Worm (Caenorhabditis elegans): ENCODE results near the gene srz-20.
"Not testable (repeated sequence)": the region's sequence is repeated elsewhere in the genome, so short reads cannot be mapped to it uniquely, and the experiment has no call there.

srz-20 gene

DNA sequence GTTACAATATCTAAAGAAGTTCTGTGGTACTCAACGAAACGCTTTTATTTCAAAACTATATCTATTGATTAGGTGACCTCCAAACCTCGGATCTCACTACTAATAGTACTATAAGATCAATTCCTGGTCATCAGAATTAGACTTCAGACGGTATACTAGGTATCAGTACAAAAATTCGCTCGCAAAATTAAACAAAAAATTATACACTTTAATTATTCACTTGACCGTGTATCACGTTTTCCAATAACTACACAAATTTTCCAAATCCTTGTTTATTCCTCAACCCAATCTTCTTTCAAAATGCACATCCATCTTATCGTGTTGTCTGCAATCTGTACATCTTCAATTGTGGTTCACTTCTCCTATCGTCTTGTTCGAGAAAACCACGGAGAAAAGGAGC lies 2.8 kb downstream of the srz-20 start, which contains the start of gene F56D6.23:
Gene F56D6.23, plus strand, starts transcription at position 301 of the 400 bp plus-strand sequence.
- TF ChIP-seq zip-8 (tag; optimal IDR thresholded peaks at IDR 0.05) (no peak), mab-5 (tag; optimal IDR thresholded peaks at IDR 0.05) (no peak), elt-3 (tag; optimal IDR thresholded peaks at IDR 0.05) (no peak), flh-1 (GFP tag; optimal IDR thresholded peaks at IDR 0.05) (no peak), cnd-1 (tag; optimal IDR thresholded peaks at IDR 0.05) (no peak), drap-1 (GFP tag; optimal IDR thresholded peaks at IDR 0.05) (no peak), mls-2 (tag; optimal IDR thresholded peaks at IDR 0.05) (no peak), lin-13 (tag; optimal IDR thresholded peaks at IDR 0.05) (no peak), sptf-1 (tag; optimal IDR thresholded peaks at IDR 0.05) (no peak), nhr-76 (tag; optimal IDR thresholded peaks at IDR 0.05) (no peak), tbx-8 (GFP tag; optimal IDR thresholded peaks at IDR 0.05) (no peak), elt-1 (tag; optimal IDR thresholded peaks at IDR 0.05; ENCODE audit: borderline replicate concordance, insufficient read depth) (no peak), nhr-28 (tag; optimal IDR thresholded peaks at IDR 0.05) (no peak), snpc-4 (tag; optimal IDR thresholded peaks at IDR 0.05) (no peak), unc-62 (GFP tag; optimal IDR thresholded peaks at IDR 0.05) (no peak)

DNA sequence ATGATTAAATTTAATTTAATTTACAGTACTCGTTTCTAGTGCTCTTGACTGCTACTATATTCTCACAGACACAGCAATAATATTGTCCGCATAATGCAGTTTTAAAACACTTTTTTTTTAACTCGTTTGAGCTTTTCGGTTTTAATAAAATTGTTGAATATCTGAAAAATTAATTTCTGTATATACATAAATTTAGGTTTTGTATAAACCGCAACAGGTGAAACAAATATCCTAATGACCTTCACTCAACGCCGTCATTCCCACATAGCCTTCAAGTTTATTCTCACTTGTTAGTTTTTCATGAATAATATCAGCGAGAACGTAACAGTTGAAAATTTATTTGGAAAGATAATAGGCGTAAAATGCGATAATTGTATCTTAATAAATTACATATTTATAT lies 4.1 kb downstream of the srz-20 start, which contains the start of gene srz-19:
Gene srz-19, plus strand, starts transcription at position 301 of the 400 bp plus-strand sequence.
- TF ChIP-seq hlh-1 (tag; optimal IDR thresholded peaks at IDR 0.05) (no peak), elt-1 (tag; optimal IDR thresholded peaks at IDR 0.05; ENCODE audit: borderline replicate concordance, insufficient read depth) (no peak), sem-2 (GFP tag; optimal IDR thresholded peaks at IDR 0.05) (no peak), ceh-43 (GFP tag; optimal IDR thresholded peaks at IDR 0.05) (no peak), cnd-1 (tag; optimal IDR thresholded peaks at IDR 0.05) (no peak), ham-2 (GFP tag; optimal IDR thresholded peaks at IDR 0.05) (no peak), nhr-12 (tag; optimal IDR thresholded peaks at IDR 0.05) (no peak), ceh-83 (GFP tag; optimal IDR thresholded peaks at IDR 0.05) (no peak), mls-2 (tag; optimal IDR thresholded peaks at IDR 0.05) (no peak), nhr-76 (tag; optimal IDR thresholded peaks at IDR 0.05) (no peak), snpc-4 (tag; optimal IDR thresholded peaks at IDR 0.05) (no peak), pha-4 (tag; optimal IDR thresholded peaks at IDR 0.05) (no peak), nhr-237 (tag; optimal IDR thresholded peaks at IDR 0.05) (no peak), nhr-28 (tag; optimal IDR thresholded peaks at IDR 0.05) (no peak), lsy-2 (tag; optimal IDR thresholded peaks at IDR 0.05) (no peak), ztf-11 (tag; optimal IDR thresholded peaks at IDR 0.05) (no peak), mep-1 (tag; optimal IDR thresholded peaks at IDR 0.05) (no peak), mab-5 (tag; optimal IDR thresholded peaks at IDR 0.05) (no peak), unc-120 (tag; optimal IDR thresholded peaks at IDR 0.05; ENCODE audit: poor library complexity, severe bottlenecking) (no peak), tbx-8 (GFP tag; optimal IDR thresholded peaks at IDR 0.05) (no peak)

DNA sequence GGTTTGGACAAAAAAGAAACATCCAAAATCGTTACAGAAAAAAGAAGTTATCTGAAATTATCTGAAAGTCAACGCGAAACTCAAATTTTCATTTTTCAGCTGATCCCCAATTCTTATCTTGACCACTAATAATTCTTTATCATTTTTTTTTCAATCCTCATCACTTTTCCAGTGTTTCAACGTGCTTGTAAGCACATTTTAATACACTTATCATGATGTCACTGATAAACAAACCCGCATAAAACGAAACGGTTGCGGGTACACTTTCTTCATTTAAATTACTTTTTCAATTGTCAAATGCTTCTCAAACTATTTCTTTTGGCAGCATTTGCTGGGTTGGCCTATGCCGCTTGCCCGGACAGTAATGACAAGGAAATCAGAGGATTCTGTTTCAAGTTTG lies 6.5 kb downstream of the srz-20 start, which contains the start of gene clec-67:
Gene clec-67, plus strand, starts transcription at position 268 of the 400 bp plus-strand sequence.
- no peak for TF ChIP-seq bed-3 (GFP tag; optimal IDR thresholded peaks at IDR 0.05)
- no peak for TF ChIP-seq pha-4 (tag; optimal IDR thresholded peaks at IDR 0.05)
- no peak for TF ChIP-seq ham-2 (GFP tag; optimal IDR thresholded peaks at IDR 0.05)
- no peak for TF ChIP-seq sptf-1 (tag; optimal IDR thresholded peaks at IDR 0.05)
- TF ChIP-seq nhr-237 (tag; optimal IDR thresholded peaks at IDR 0.05) = no peak
- TF ChIP-seq unc-39 (tag; optimal IDR thresholded peaks at IDR 0.05) = no peak
- no peak for TF ChIP-seq hlh-1 (tag; optimal IDR thresholded peaks at IDR 0.05)
- TF ChIP-seq mls-2 (tag; optimal IDR thresholded peaks at IDR 0.05) = no peak
- TF ChIP-seq lin-13 (tag; optimal IDR thresholded peaks at IDR 0.05) = no peak
- TF ChIP-seq elt-3 (tag; optimal IDR thresholded peaks at IDR 0.05) = no peak
- no peak for TF ChIP-seq mab-5 (tag; optimal IDR thresholded peaks at IDR 0.05)
- no peak for TF ChIP-seq cnd-1 (tag; optimal IDR thresholded peaks at IDR 0.05)
- TF ChIP-seq ceh-83 (GFP tag; optimal IDR thresholded peaks at IDR 0.05) = no peak
- no peak for TF ChIP-seq lsy-2 (tag; optimal IDR thresholded peaks at IDR 0.05)
- no peak for TF ChIP-seq nhr-28 (tag; optimal IDR thresholded peaks at IDR 0.05)
- no peak for TF ChIP-seq unc-62 (GFP tag; optimal IDR thresholded peaks at IDR 0.05)
- no peak for TF ChIP-seq drap-1 (GFP tag; optimal IDR thresholded peaks at IDR 0.05)
- no peak for TF ChIP-seq nhr-12 (tag; optimal IDR thresholded peaks at IDR 0.05)

DNA sequence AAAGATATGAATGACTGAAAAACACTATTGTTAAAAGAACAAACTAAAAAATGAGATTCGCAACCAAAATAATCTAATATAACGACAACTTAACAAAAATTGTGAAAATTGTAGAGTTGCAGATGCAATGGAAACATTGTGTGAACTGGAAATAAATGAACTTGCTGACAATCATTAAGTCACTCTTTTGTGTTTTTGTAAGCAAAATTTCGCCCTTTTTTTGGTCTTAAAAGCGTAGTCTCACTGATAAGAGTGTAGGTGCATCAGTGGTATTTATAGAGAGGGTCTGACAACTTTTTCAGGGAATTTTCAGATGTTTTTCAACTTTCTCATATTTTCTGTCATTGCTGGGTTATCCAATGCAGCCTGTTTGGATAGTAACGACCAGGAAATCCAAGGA lies 10.7 kb downstream of the srz-20 start, which contains the start of gene clec-68:
Gene clec-68, plus strand, starts transcription at position 301 of the 400 bp plus-strand sequence.
- TF ChIP-seq nhr-2 (tag; optimal IDR thresholded peaks at IDR 0.05) = no peak
- no peak for TF ChIP-seq blmp-1 (tag; optimal IDR thresholded peaks at IDR 0.05)

DNA sequence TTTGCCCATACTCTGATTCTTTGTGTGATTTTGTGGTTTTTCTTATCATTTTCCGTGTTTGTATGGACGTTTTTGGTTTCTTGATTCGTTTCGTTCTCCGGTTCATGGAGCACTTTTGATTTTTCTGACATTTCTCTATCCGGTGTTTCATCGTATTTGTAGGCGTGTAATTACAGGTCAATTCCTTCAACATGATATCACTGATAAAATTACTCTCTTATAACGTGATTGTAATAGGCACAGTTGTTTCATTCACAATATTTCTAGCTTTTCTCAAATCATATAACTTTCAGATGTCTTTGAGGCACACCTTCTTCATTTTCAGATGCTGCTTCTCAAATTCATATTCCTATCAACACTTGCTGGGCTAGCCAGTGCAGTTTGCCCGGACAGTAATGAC lies 17.0 kb downstream of the srz-20 start, which contains the start of gene clec-70:
Gene clec-70, plus strand, starts transcription at position 301 of the 400 bp plus-strand sequence.
- not testable (repeated sequence) for TF ChIP-seq nhr-76 (tag; optimal IDR thresholded peaks at IDR 0.05); ceh-83 (GFP tag; optimal IDR thresholded peaks at IDR 0.05); hlh-1 (tag; optimal IDR thresholded peaks at IDR 0.05)

All from whole organism, mixed stage, embryonic.